Worm (Caenorhabditis elegans) whole organism, L4/young adult: ENCODE data around the gene nhr-123.

ENCODE experiments used
- W03F9.2 ChIP-seq: fragments of 150-350 bp; optimal IDR thresholded peaks from 2 replicates; lab custom pipeline; 2014; ENCODE audit warnings: missing biosample characterization, missing genetic modification characterization
- dao-5 ChIP-seq: sonication (generic microtip); optimal IDR thresholded peaks from 2 replicates; lab custom pipeline; 2016; ENCODE audit warnings: missing genotype, missing genetic modification characterization, moderate library complexity, missing compliant biosample characterization
- him-1 ChIP-seq: sonication (generic microtip); optimal IDR thresholded peaks from 2 replicates; lab custom pipeline; 2016; ENCODE audit warnings: missing genotype, missing genetic modification reagents, missing genetic modification characterization, missing compliant biosample characterization

DNA sequence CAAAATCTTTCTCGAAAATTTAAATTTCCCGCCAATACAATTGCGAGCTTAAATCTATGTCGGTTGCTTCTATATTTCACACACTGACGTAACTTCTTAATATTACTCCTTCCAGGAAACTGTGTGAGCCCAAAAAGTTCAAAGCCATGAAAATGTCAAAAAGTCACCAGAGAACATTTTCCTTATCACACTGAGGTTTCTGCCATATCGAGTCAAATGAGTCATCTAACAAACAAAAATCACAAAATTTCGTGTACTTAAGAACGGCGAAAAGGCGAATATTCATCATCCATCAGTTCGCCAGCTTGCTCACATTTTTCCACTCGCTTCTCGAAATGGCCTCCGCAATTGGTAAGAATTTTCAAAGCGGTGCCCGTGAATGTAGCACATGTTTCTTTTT is 1.6 kb upstream of the nhr-123 start, which contains the start of gene M02H5.8:
- TF ChIP-seq him-1, result no peak
- no peak for TF ChIP-seq W03F9.2 (tag; lab: Kevin White, UChicago)
- TF ChIP-seq dao-5, result no peak
